Worm (Caenorhabditis elegans) whole organism, early embryonic: Measurements from ENCODE around the gene R13D11.10.

ENCODE experiments used
- B0310.2 ChIP-seq: sonication (generic microtip); optimal IDR thresholded peaks from 2 replicates; lab custom pipeline; 2016; ENCODE audit warnings: mild to moderate bottlenecking, missing genetic modification characterization, missing compliant biosample characterization
- aly-1 ChIP-seq: sonication (generic microtip); optimal IDR thresholded peaks from 2 replicates; lab custom pipeline; 2016; ENCODE audit warnings: missing genetic modification characterization, missing compliant biosample characterization
- ama-1 ChIP-seq: fragments of 150-350 bp; optimal IDR thresholded peaks from 2 replicates; lab custom pipeline; 2014
- ets-7 ChIP-seq: sonication (generic microtip); optimal IDR thresholded peaks from 2 replicates; lab custom pipeline; 2016; ENCODE audit warnings: missing genotype, missing genetic modification characterization, missing compliant biosample characterization
- flt-1 ChIP-seq: fragments of 200-800 bp; sonication (Bioruptor generic); IDR thresholded peaks from 2 replicates; pipeline ENCODE4 v1.3.6; 2022; ENCODE audit warnings: missing genetic modification characterization, missing compliant biosample characterization
- hmg-4 ChIP-seq: fragments of 200-800 bp; sonication (Bioruptor generic); optimal IDR thresholded peaks from 2 replicates; lab custom pipeline; 2018; ENCODE audit warnings: mild to moderate bottlenecking, missing genetic modification characterization, missing compliant biosample characterization
- tbx-11 ChIP-seq: fragments of 200-800 bp; sonication (Bioruptor generic); IDR thresholded peaks from 2 replicates; pipeline ENCODE4 v1.3.6; 2022; ENCODE audit warnings: missing genetic modification characterization, missing compliant biosample characterization
- tra-4 ChIP-seq: sonication (generic microtip); optimal IDR thresholded peaks from 2 replicates; lab custom pipeline; 2017; ENCODE audit warnings: missing genetic modification characterization, missing compliant biosample characterization

ce11 chrV:856549-856948 is 43.5 kb upstream of the R13D11.10 start, which contains the start of gene K09C6.2:
- TF ChIP-seq aly-1 (tag; lab: Kevin White, UChicago) (no peak), B0310.2 (tag; lab: Kevin White, UChicago) (no peak), ama-1 (lab: Kevin White, UChicago) (no peak), hmg-4 (GFP tag; lab: Kevin White, UChicago) (no peak), tra-4 (tag; lab: Kevin White, UChicago) (no peak), flt-1 (no peak), ets-7 (tag; lab: Kevin White, UChicago) (no peak), tbx-11 (GFP tag; lab: Robert Waterston, UW) (no peak)
